Fruit fly (Drosophila melanogaster) whole organism, embryonic: ENCODE results near the gene Dhdds.

Source experiments
- CG10979 ChIP-seq: fragments of 200-800 bp; sonication (Bioruptor generic); optimal IDR thresholded peaks from 2 replicates; lab custom pipeline; 2018; ENCODE audit warnings: missing biosample characterization, mild to moderate bottlenecking, missing genetic modification characterization, moderate library complexity
- CG11093 ChIP-seq: fragments of 200-800 bp; sonication (Bioruptor generic); IDR thresholded peaks from 3 replicates; pipeline ENCODE4 v1.3.6; 2022; ENCODE audit warnings: missing biosample characterization, missing genetic modification characterization
- CG12104 ChIP-seq: fragments of 200-800 bp; sonication (Bioruptor generic); optimal IDR thresholded peaks from 3 replicates; lab custom pipeline; 2016; ENCODE audit warnings: missing biosample characterization, missing genetic modification characterization
- CG1233 ChIP-seq: fragments of 200-800 bp; sonication (Bioruptor generic); optimal IDR thresholded peaks from 4 replicates; lab custom pipeline; 2018; ENCODE audit warnings: missing biosample characterization, mild to moderate bottlenecking, missing genetic modification characterization
- CG12942 ChIP-seq: fragments of 200-800 bp; sonication (Bioruptor generic); optimal IDR thresholded peaks from 3 replicates; lab custom pipeline; 2016; ENCODE audit warnings: missing biosample characterization, missing genetic modification characterization
- CG1602 ChIP-seq: fragments of 200-800 bp; sonication (Bioruptor generic); optimal IDR thresholded peaks from 3 replicates; lab custom pipeline; 2016; ENCODE audit warnings: missing biosample characterization, missing genetic modification characterization
- CG16813 ChIP-seq: fragments of 200-800 bp; sonication (Bioruptor generic); IDR thresholded peaks from 3 replicates; pipeline ENCODE4 v1.3.6; 2022; ENCODE audit warnings: missing biosample characterization, missing genetic modification characterization; ENCODE audit not compliant: partially characterized antibody
- CG17829 ChIP-seq: fragments of 200-800 bp; optimal IDR thresholded peaks from 2 replicates; lab custom pipeline; 2019; ENCODE audit warnings: missing biosample characterization, mild to moderate bottlenecking, missing genetic modification characterization, moderate library complexity
- CG2129 ChIP-seq: fragments of 200-800 bp; sonication (Bioruptor generic); IDR thresholded peaks from 2 replicates; pipeline ENCODE4 v1.3.6; 2022; ENCODE audit warnings: missing biosample characterization, missing genetic modification characterization; ENCODE audit not compliant: partially characterized antibody
- CG2202 ChIP-seq: fragments of 200-800 bp; sonication (Bioruptor generic); optimal IDR thresholded peaks from 2 replicates; lab custom pipeline; 2018; ENCODE audit warnings: missing biosample characterization, mild to moderate bottlenecking, missing genetic modification characterization
- CG30431 ChIP-seq: fragments of 200-800 bp; sonication (Bioruptor generic); optimal IDR thresholded peaks from 2 replicates; lab custom pipeline; 2017; ENCODE audit warnings: missing biosample characterization, missing genetic modification characterization
- CG32772 ChIP-seq: fragments of 200-800 bp; sonication (Bioruptor generic); IDR thresholded peaks from 2 replicates; pipeline ENCODE4 v1.3.6; 2022; ENCODE audit warnings: missing biosample characterization, missing genetic modification characterization
- CG7839 ChIP-seq: fragments of 200-800 bp; sonication (Bioruptor generic); optimal IDR thresholded peaks from 3 replicates; lab custom pipeline; 2018; ENCODE audit warnings: missing biosample characterization, mild to moderate bottlenecking, missing genetic modification characterization, moderate library complexity
- CG8478 ChIP-seq: fragments of >200 bp; optimal IDR thresholded peaks from 2 replicates; lab custom pipeline; 2018
- HLH3B ChIP-seq: fragments of 200-800 bp; sonication (Bioruptor generic); IDR thresholded peaks from 2 replicates; pipeline ENCODE4 v1.3.6; 2022; ENCODE audit warnings: missing biosample characterization, missing genetic modification characterization
- Hand ChIP-seq: fragments of 200-800 bp; sonication (Bioruptor generic); optimal IDR thresholded peaks from 2 replicates; lab custom pipeline; 2017; ENCODE audit warnings: mild to moderate bottlenecking, missing biosample characterization, missing genetic modification reagents, missing genetic modification characterization
- Hey ChIP-seq: fragments of 200-800 bp; sonication (Bioruptor generic); optimal IDR thresholded peaks from 3 replicates; lab custom pipeline; 2018; ENCODE audit warnings: missing biosample characterization, mild to moderate bottlenecking, missing genetic modification characterization
- MBD-R2 ChIP-seq: fragments of 200-800 bp; sonication (Bioruptor generic); IDR thresholded peaks from 2 replicates; pipeline ENCODE4 v1.3.6; 2022; ENCODE audit warnings: missing biosample characterization, missing genetic modification characterization
- Oli ChIP-seq: fragments of 200-800 bp; sonication (Bioruptor generic); optimal IDR thresholded peaks from 2 replicates; lab custom pipeline; 2018; ENCODE audit warnings: missing biosample characterization, mild to moderate bottlenecking, missing genetic modification characterization, moderate library complexity
- PHDP ChIP-seq: fragments of 200-800 bp; sonication (Bioruptor generic); optimal IDR thresholded peaks from 3 replicates; lab custom pipeline; 2018; ENCODE audit warnings: missing biosample characterization, mild to moderate bottlenecking, missing genetic modification characterization, moderate library complexity
- Rfx ChIP-seq: fragments of 200-800 bp; sonication (Bioruptor generic); IDR thresholded peaks from 2 replicates; pipeline ENCODE4 v1.3.6; 2022; ENCODE audit warnings: missing biosample characterization, missing genetic modification characterization
- Sox100B ChIP-seq: fragments of 200-800 bp; sonication (Bioruptor generic); optimal IDR thresholded peaks from 3 replicates; lab custom pipeline; 2018; ENCODE audit warnings: missing biosample characterization, mild to moderate bottlenecking, missing genetic modification characterization
- Sry-β ChIP-seq: fragments of 200-800 bp; sonication (Bioruptor generic); optimal IDR thresholded peaks from 2 replicates; lab custom pipeline; 2018; ENCODE audit warnings: missing biosample characterization, mild to moderate bottlenecking, missing genetic modification characterization, moderate library complexity
- amos ChIP-seq: fragments of 200-800 bp; sonication (Bioruptor generic); IDR thresholded peaks from 2 replicates; pipeline ENCODE4 v1.3.6; 2022; ENCODE audit warnings: missing biosample characterization, missing genetic modification characterization; ENCODE audit not compliant: partially characterized antibody
- bcd ChIP-seq: fragments of 200-800 bp; sonication (Bioruptor generic); optimal IDR thresholded peaks from 2 replicates; lab custom pipeline; 2017; ENCODE audit warnings: missing biosample characterization, mild to moderate bottlenecking, missing genetic modification characterization
- br ChIP-seq: fragments of >200 bp; optimal IDR thresholded peaks from 2 replicates; lab custom pipeline; 2017
- cad ChIP-seq: fragments of >200 bp; optimal IDR thresholded peaks from 2 replicates; lab custom pipeline; 2017; ENCODE audit warnings: missing biosample characterization, missing genetic modification characterization
- cato ChIP-seq: fragments of 200-800 bp; sonication (Bioruptor generic); optimal IDR thresholded peaks from 2 replicates; lab custom pipeline; 2016; ENCODE audit warnings: missing biosample characterization, missing genetic modification characterization, borderline replicate concordance
- chif ChIP-seq, 2 experiments: fragments of 200-800 bp; sonication (Bioruptor generic); optimal IDR thresholded peaks; 3 replicates each; lab custom pipeline; 2016; ENCODE audit warnings: missing biosample characterization in 2 of 2, missing genetic modification characterization in 2 of 2
- crc ChIP-seq: fragments of 200-800 bp; sonication (Bioruptor generic); optimal IDR thresholded peaks from 2 replicates; lab custom pipeline; 2016; ENCODE audit warnings: missing biosample characterization, missing genetic modification characterization
- crp ChIP-seq, 2 experiments: fragments of 200-800 bp; sonication (Bioruptor generic); optimal IDR thresholded peaks; 2 replicates in 1 of 2; 3 replicates in 1 of 2; lab custom pipeline; 2017; ENCODE audit warnings: missing biosample characterization in 2 of 2, missing genetic modification characterization in 2 of 2, mild to moderate bottlenecking in 1 of 2, moderate library complexity in 1 of 2
- dimm ChIP-seq: fragments of 200-800 bp; sonication (Bioruptor generic); IDR thresholded peaks from 2 replicates; pipeline ENCODE4 v1.3.6; 2022; ENCODE audit warnings: missing biosample characterization, missing genetic modification characterization
- dpn ChIP-seq, 2 experiments: fragments of 200-800 bp; sonication (Bioruptor generic); optimal IDR thresholded peaks; 3 replicates each; lab custom pipeline; 2016; ENCODE audit warnings: missing biosample characterization in 2 of 2, missing genetic modification characterization in 2 of 2
- eyg ChIP-seq: fragments of 200-800 bp; sonication (Bioruptor generic); optimal IDR thresholded peaks from 3 replicates; lab custom pipeline; 2016; ENCODE audit warnings: missing biosample characterization, missing genetic modification characterization
- hbn ChIP-seq: fragments of 200-800 bp; sonication (Bioruptor generic); IDR thresholded peaks from 2 replicates; pipeline ENCODE4 v1.3.6; 2022; ENCODE audit warnings: missing biosample characterization, missing genetic modification characterization; ENCODE audit not compliant: partially characterized antibody
- lbe ChIP-seq: fragments of 200-800 bp; sonication (Bioruptor generic); optimal IDR thresholded peaks from 2 replicates; lab custom pipeline; 2016; ENCODE audit warnings: missing biosample characterization, mild to moderate bottlenecking, missing genetic modification characterization
- lmd ChIP-seq: fragments of 200-800 bp; sonication (Bioruptor generic); IDR thresholded peaks from 2 replicates; pipeline ENCODE4 v1.3.6; 2022; ENCODE audit warnings: missing biosample characterization, missing genetic modification characterization
- nom ChIP-seq: fragments of 200-800 bp; sonication (Bioruptor generic); optimal IDR thresholded peaks from 2 replicates; lab custom pipeline; 2017; ENCODE audit warnings: missing biosample characterization, missing genetic modification characterization, mild to moderate bottlenecking, moderate library complexity, missing genetic modification reagents
- onecut ChIP-seq: fragments of 200-800 bp; sonication (Bioruptor generic); IDR thresholded peaks from 2 replicates; pipeline ENCODE4 v1.3.6; 2022; ENCODE audit warnings: missing biosample characterization, missing genetic modification characterization
- pnt ChIP-seq: fragments of 200-800 bp; sonication (Bioruptor generic); optimal IDR thresholded peaks from 3 replicates; lab custom pipeline; 2016; ENCODE audit warnings: missing biosample characterization, missing genetic modification characterization
- salm ChIP-seq: fragments of 200-800 bp; sonication (Bioruptor generic); optimal IDR thresholded peaks from 2 replicates; lab custom pipeline; 2018; ENCODE audit warnings: missing biosample characterization, mild to moderate bottlenecking, missing genetic modification characterization
- slbo ChIP-seq: fragments of 200-800 bp; sonication (Bioruptor generic); IDR thresholded peaks from 2 replicates; pipeline ENCODE4 v1.3.6; 2022; ENCODE audit warnings: missing biosample characterization, missing genetic modification characterization
- so ChIP-seq: fragments of 200-800 bp; sonication (Bioruptor generic); IDR thresholded peaks from 3 replicates; pipeline ENCODE4 v1.3.6; 2022; ENCODE audit warnings: missing biosample characterization, missing genetic modification characterization
- sob ChIP-seq: fragments of 200-800 bp; sonication (Bioruptor generic); IDR thresholded peaks from 2 replicates; pipeline ENCODE4 v1.3.6; 2022; ENCODE audit warnings: missing biosample characterization, missing genetic modification characterization
- sqz ChIP-seq: fragments of 200-800 bp; sonication (Bioruptor generic); optimal IDR thresholded peaks from 3 replicates; lab custom pipeline; 2018; ENCODE audit warnings: missing biosample characterization, mild to moderate bottlenecking, missing genetic modification characterization
- ssp ChIP-seq: fragments of 200-800 bp; sonication (Bioruptor generic); IDR thresholded peaks from 2 replicates; pipeline ENCODE4 v1.3.6; 2022; ENCODE audit warnings: missing biosample characterization, missing genetic modification characterization
- trh ChIP-seq: fragments of 200-800 bp; sonication (Bioruptor generic); optimal IDR thresholded peaks from 2 replicates; lab custom pipeline; 2016; ENCODE audit warnings: missing biosample characterization, missing genetic modification characterization
- unc-4 ChIP-seq: fragments of 200-800 bp; sonication (Bioruptor generic); IDR thresholded peaks from 2 replicates; pipeline ENCODE4 v1.3.6; 2022; ENCODE audit warnings: missing biosample characterization, missing genetic modification characterization; ENCODE audit not compliant: partially characterized antibody
- usp ChIP-seq: fragments of >200 bp; optimal IDR thresholded peaks from 2 replicates; lab custom pipeline; 2017; ENCODE audit warnings: missing biosample characterization, missing genetic modification characterization
- vnd ChIP-seq: fragments of 200-800 bp; sonication (Bioruptor generic); IDR thresholded peaks from 3 replicates; pipeline ENCODE4 v1.3.6; 2022; ENCODE audit warnings: missing biosample characterization, missing genetic modification characterization; ENCODE audit not compliant: partially characterized antibody

Gene Dhdds

dm6 chrX:7968215-7968799 is 35.2 kb upstream of the Dhdds start, which contains the start of gene sws (continued):
- TF ChIP-seq vnd (GFP tag; lab: Robert Waterston, UW) (peak; percentile 52; the same call in 2 of the 3 replicates), crp (GFP tag; optimal IDR thresholded peaks at IDR 0.05; lab: Kevin White, UChicago) (peak in 1 of 2 experiments; percentile 80), chif (GFP tag; optimal IDR thresholded peaks at IDR 0.05; lab: Kevin White, UChicago) (no peak), CG1233 (GFP tag; lab: Kevin White, UChicago) (peak; percentile 32), CG10979 (tag; lab: Kevin White, UChicago) (peak; percentile 29), Sox100B (GFP tag; lab: Kevin White, UChicago) (peak; percentile 40), CG30431 (GFP tag; lab: Kevin White, UChicago) (no peak), CG2129 (GFP tag; lab: Robert Waterston, UW) (0 out of 2 replicates have a peak, but pooled peaks have one; percentile 30), Hand (GFP tag; lab: Kevin White, UChicago) (no peak), bcd (peak; percentile 50), dpn (GFP tag; optimal IDR thresholded peaks at IDR 0.05; lab: Kevin White, UChicago) (peak in 1 of 2 experiments; percentile 30), pnt (GFP tag; lab: Kevin White, UChicago) (no peak), CG17829 (peak; percentile 45), MBD-R2 (GFP tag; lab: Robert Waterston, UW) (no peak), Sry-β (GFP tag; lab: Kevin White, UChicago) (peak; percentile 64), HLH3B (GFP tag; lab: Robert Waterston, UW) (no peak), nom (GFP tag; lab: Kevin White, UChicago) (no peak), CG12104 (GFP tag; lab: Kevin White, UChicago) (peak; percentile 41), CG11093 (no peak), CG8478 (lab: Kevin White, UChicago) (no peak), unc-4 (GFP tag; lab: Robert Waterston, UW) (peak; percentile 68), Oli (tag; lab: Kevin White, UChicago) (peak; percentile 43), crc (GFP tag; lab: Kevin White, UChicago) (no peak), so (GFP tag; lab: Robert Waterston, UW) (no peak), dimm (GFP tag; lab: Robert Waterston, UW) (no peak), salm (tag; lab: Kevin White, UChicago) (no peak), CG32772 (GFP tag; lab: Robert Waterston, UW) (no peak), sqz (no peak), onecut (no peak), sob (no peak), lbe (GFP tag; lab: Kevin White, UChicago) (peak; percentile 1), CG2202 (tag; lab: Kevin White, UChicago) (no peak), CG16813 (peak; percentile 70), CG12942 (GFP tag; lab: Kevin White, UChicago) (peak; percentile 25), CG1602 (GFP tag; lab: Kevin White, UChicago) (peak; percentile 28), usp (GFP tag; lab: Kevin White, UChicago) (no peak), amos (GFP tag; lab: Robert Waterston, UW) (peak; percentile 75), slbo (GFP tag; lab: Robert Waterston, UW) (peak; percentile 31; the same call in 1 of the 2 replicates), hbn (GFP tag; lab: Robert Waterston, UW) (peak; percentile 35; the same call in 1 of the 2 replicates), cad (GFP tag; lab: Kevin White, UChicago) (no peak), trh (GFP tag; lab: Kevin White, UChicago) (no peak), lmd (GFP tag; lab: Robert Waterston, UW) (peak; percentile 8; the same call in 1 of the 2 replicates), eyg (no peak), br (lab: Kevin White, UChicago) (no peak), CG7839 (tag; lab: Kevin White, UChicago) (peak; percentile 54), Hey (no peak), ssp (GFP tag; lab: Robert Waterston, UW) (no peak), PHDP (peak; percentile 53), Rfx (GFP tag; lab: Robert Waterston, UW) (no peak; the same call in 1 of the 2 replicates), cato (GFP tag; lab: Kevin White, UChicago) (no peak)
